Worm (Caenorhabditis elegans): ENCODE data around the gene puf-6.

DNA sequence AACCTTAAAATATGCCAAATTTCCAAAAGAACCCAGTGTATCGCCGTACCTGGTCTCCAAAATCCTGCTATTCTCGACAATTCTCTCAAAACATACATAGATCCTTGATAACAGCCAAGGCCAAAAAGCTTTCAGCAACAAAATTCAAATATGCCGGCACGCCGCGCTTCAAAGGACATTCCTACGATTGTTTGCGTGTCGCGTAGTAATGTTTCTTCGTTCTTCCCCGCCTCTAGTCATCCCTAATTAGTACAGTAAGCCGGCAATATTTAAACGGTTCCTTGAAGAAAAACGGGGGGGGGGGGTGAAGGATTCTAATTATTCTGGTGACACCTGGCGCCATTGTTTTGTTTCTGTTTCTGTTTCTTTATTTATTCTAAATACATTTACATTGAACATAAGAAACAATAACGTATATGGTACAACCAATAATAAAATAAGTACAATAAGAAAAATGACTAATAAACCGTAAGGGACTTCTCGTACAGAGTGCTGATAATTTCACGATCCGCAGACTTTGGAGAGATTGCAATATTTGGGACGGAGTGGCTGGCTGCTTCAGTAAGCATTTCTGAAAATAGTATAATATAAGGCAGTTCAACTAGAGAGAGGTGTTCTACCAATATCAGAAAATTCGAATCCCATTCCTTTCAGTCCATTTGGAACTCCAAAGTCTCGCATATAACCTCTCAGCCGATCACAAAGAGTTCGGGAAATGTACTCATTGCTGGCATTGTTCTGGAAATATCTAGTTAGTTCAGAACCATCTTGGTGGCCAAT lies 49.0 kb downstream of the puf-6 start:
- no peak for TF ChIP-seq ces-1 (GFP tag; optimal IDR thresholded peaks at IDR 0.05)
- no peak for TF ChIP-seq elt-1 (tag; optimal IDR thresholded peaks at IDR 0.05; ENCODE audit: borderline replicate concordance, insufficient read depth)
- TF ChIP-seq blmp-1 (tag; optimal IDR thresholded peaks at IDR 0.05) = no peak
- TF ChIP-seq snpc-4 (tag; optimal IDR thresholded peaks at IDR 0.05) = no peak

Data from whole organism, mixed stage, embryonic.